Fruit fly (Drosophila melanogaster): ENCODE measurements around the gene CG1440.

Gene CG1440

DNA sequence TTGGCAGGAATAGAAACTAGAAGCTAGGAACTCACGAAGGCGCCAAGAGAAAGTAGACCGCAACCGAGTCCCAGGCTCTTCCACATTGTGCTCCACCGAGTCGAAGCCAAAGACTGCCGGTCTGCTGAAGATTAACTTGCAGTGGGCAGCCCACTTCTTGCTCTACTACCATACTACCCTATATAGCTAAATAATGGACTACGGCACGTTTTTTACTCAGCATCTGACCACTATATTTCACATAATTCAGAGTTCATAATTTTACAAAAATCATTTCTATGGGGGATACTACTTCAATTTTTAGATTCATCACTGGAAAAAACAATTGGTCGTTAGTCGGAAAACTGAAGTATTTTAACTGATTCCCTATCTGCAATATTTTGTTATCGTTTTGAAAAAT, 3.1 kb upstream of the CG1440 start, which contains the start of gene CG32712:
TSS of gene CG32712 (minus strand) at position 101 of the 400 bp plus-strand sequence.
- TF ChIP-seq woc (GFP tag; optimal IDR thresholded peaks at IDR 0.05) (no peak), dl (GFP tag; optimal IDR thresholded peaks at IDR 0.05; ENCODE audit: insufficient read depth in 1 of 2, partially characterized antibody in 2 of 2) (no peak), Hr83 (GFP tag; optimal IDR thresholded peaks at IDR 0.05; ENCODE audit: poor library complexity, severe bottlenecking) (no peak), Jra (GFP tag; optimal IDR thresholded peaks at IDR 0.05) (no peak), jim (GFP tag; optimal IDR thresholded peaks at IDR 0.05) (no peak), pan (optimal IDR thresholded peaks at IDR 0.05) (no peak), Hr78 (GFP tag; optimal IDR thresholded peaks at IDR 0.05) (no peak), OdsH (GFP tag; optimal IDR thresholded peaks at IDR 0.05) (no peak), CG9705 (GFP tag; optimal IDR thresholded peaks at IDR 0.05) (no peak), Hnf4 (GFP tag; optimal IDR thresholded peaks at IDR 0.05) (no peak)

DNA sequence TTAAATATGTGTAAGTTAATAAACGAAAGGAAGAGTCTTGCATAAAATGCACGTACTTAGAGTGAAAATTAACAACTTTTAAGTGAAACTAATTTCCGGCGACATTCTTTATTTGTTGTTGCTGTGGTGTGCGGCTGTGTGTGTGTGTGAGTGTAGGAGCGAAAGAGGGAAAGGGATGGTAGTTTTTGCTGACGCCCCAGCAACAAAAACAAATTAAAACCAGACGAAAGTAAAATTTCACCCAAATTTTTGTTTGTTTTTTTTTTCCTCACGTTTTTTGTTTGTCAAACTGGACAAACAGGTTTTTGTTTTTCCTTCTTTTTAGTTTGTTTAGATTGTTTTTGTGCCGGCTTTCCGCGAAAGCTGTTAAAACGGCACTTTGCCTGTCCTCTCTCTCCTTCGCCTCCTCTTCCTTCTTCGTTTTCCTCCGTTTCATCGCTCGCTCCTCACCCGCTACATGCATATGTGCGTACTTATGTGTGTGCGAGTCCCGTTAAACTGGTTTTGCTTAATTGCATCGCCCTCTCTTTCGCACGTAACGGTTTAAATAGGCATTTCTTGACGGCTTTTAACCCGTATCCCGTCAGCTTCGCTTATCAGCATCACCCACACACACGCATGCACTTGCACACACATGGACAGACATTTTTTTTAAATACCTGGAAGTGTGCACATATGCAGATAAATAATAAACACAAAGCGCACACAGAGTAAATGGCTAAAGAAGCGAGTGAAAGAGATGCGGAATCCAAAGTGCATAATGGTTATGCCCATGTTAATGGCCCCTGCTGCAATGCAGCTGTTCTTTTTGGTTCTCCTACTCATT, 641 bp downstream of the CG1440 start, which contains the start of gene Miga:
TSS of gene Miga (minus strand) at position 536 of the 826 bp plus-strand sequence.
- TF ChIP-seq psq (GFP tag; optimal IDR thresholded peaks at IDR 0.05) (peak; percentile 84), Vsx2 (GFP tag; optimal IDR thresholded peaks at IDR 0.05; ENCODE audit: partially characterized antibody) (no peak)

DNA sequence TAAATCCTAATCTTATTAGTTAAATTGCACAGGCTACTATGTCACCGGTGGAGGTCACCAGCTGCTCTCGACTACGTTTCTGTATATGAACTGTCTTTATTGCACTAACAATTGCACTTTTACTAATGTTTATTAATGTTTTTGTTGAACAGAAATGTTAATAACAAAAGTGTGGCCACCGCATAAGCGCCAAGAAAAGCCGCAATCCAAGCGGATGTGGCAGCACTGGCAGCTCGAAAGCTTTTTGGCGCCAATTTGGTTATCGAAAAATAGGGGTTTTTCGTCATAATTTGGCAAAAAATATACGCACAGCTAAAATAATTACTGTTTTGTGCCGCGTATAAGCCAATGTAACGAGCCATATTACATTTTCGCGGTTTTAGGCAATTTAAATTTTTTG, 5.3 kb downstream of the CG1440 start, which contains the start of gene CG12123:
TSS of gene CG12123 (minus strand) at position 188 of the 400 bp plus-strand sequence.
- TF ChIP-seq Rel (GFP tag; optimal IDR thresholded peaks at IDR 0.05) = no peak
- TF ChIP-seq Rel (tag; optimal IDR thresholded peaks at IDR 0.05) = peak; percentile 7
- TF ChIP-seq psq (GFP tag; optimal IDR thresholded peaks at IDR 0.05) = no peak

DNA sequence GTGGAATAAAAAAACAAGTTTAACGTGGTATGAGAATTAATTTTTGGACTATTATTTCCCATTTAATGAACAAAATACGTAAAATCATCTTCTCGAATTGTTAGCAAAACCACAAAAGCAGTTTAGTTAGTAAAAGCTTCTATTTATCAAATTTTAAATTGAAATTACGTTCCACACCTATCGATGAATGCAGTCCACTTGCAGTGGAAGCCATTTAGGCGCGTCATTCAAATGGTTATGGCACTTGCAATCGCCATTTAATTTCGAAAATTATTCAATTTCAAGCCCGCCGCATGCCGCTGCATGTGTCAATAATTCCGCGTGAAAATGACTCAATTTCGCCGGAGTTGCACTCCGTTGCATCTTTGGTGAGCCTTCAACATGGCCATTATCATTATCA, 6.1 kb downstream of the CG1440 start:
- TF ChIP-seq Myc (optimal IDR thresholded peaks at IDR 0.05) (peak; percentile 50), Vsx2 (GFP tag; optimal IDR thresholded peaks at IDR 0.05; ENCODE audit: partially characterized antibody) (no peak)

DNA sequence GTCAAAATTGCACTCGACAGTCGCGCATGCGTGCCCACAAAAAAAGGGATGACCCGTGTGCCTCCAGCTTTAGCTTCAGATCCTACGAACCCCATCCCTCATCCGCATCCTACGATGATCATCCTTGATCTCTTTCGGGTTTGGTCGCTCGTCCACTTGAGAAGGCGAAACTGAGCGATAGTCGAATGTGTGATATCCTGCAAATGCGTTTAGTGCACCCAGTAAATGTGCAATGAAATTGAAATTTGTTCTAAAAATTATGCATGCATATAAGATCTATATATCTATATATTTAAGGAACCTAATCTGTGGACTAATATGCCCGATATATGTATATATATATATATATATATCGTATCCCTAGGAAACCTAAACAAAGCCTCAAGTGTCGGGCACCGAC, 7.4 kb downstream of the CG1440 start:
- TF ChIP-seq Dfd (GFP tag; optimal IDR thresholded peaks at IDR 0.05) (no peak), dmrt93B (GFP tag; optimal IDR thresholded peaks at IDR 0.05) (no peak), CrebA (GFP tag; optimal IDR thresholded peaks at IDR 0.05; ENCODE audit: borderline replicate concordance) (no peak), woc (GFP tag; optimal IDR thresholded peaks at IDR 0.05) (no peak), br (GFP tag; optimal IDR thresholded peaks at IDR 0.05) (no peak), CG9705 (GFP tag; optimal IDR thresholded peaks at IDR 0.05) (no peak), Mio (GFP tag; optimal IDR thresholded peaks at IDR 0.05) (no peak), Vsx2 (GFP tag; optimal IDR thresholded peaks at IDR 0.05; ENCODE audit: partially characterized antibody) (no peak), fru (GFP tag; optimal IDR thresholded peaks at IDR 0.05) (no peak), CG32264 (GFP tag; optimal IDR thresholded peaks at IDR 0.05) (no peak), tai (GFP tag; optimal IDR thresholded peaks at IDR 0.05) (no peak), Hnf4 (GFP tag; optimal IDR thresholded peaks at IDR 0.05) (no peak)

DNA sequence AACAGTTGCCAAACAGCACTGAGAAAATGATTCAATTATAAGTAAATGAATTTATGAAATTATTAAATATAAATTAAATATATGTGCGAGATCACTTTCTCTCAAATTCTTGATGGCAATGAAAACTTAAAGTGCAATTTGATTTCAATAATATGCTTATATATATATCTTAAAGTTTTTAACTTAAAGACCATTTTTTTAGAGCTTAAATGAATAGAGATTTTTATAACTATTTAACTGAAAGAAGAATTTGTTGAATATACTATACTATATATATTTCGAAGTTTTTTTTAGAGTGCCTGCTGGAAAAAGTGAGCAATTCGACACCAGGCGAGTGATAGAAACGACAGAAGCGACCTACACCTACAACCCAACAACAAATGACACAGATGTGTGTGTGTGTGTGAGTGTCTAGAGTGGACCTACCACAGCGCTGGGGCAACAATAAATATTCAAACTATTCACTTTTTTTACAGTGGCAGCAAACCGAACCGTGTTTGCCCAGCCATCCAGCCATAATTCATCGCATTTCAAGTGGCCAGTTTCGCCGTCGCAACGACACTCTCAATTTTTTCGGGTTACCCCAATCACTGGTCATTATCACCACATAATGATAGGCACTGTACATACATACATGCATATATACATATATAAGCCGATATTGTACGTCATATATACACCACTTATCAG, 8.2 kb downstream of the CG1440 start:
- TF ChIP-seq Rel (GFP tag; optimal IDR thresholded peaks at IDR 0.05) (no peak), Rel (tag; optimal IDR thresholded peaks at IDR 0.05) (no peak), ey (GFP tag; optimal IDR thresholded peaks at IDR 0.05) (no peak), woc (GFP tag; optimal IDR thresholded peaks at IDR 0.05) (no peak), Sp1 (GFP tag; optimal IDR thresholded peaks at IDR 0.05) (peak; percentile 9), GATAd (GFP tag; optimal IDR thresholded peaks at IDR 0.05) (no peak), rgr (GFP tag; optimal IDR thresholded peaks at IDR 0.05) (no peak), jim (GFP tag; optimal IDR thresholded peaks at IDR 0.05) (no peak), Dfd (GFP tag; optimal IDR thresholded peaks at IDR 0.05) (no peak), br (GFP tag; optimal IDR thresholded peaks at IDR 0.05) (no peak), HLH106 (tag; optimal IDR thresholded peaks at IDR 0.05) (peak; percentile 5), usp (GFP tag; optimal IDR thresholded peaks at IDR 0.05) (no peak), sage (GFP tag; optimal IDR thresholded peaks at IDR 0.05) (no peak), OdsH (GFP tag; optimal IDR thresholded peaks at IDR 0.05) (no peak), Dif (GFP tag; optimal IDR thresholded peaks at IDR 0.05; ENCODE audit: partially characterized antibody) (no peak)

Measured in whole organism, wandering third instar larva.